Fruit fly (Drosophila melanogaster): ENCODE data around the gene Megf8.

- TF ChIP-seq h (optimal IDR thresholded peaks at IDR 0.05) (no peak), psq (optimal IDR thresholded peaks at IDR 0.05) (no peak), insv (optimal IDR thresholded peaks at IDR 0.05) (no peak), Myc (optimal IDR thresholded peaks at IDR 0.05) (no peak)
Observed at dm6 chr2L:8088025-8088789, 44.9 kb downstream of the Megf8 start.
